Worm (Caenorhabditis elegans) whole organism, midembryonic: Measurements from ENCODE around the gene Y38C1AA.1.
A peak's percentile ranks its signal among the peaks of the same experiment; 100 is the strongest.

Experiments
- T22C8.4 ChIP-seq: fragments of 200-800 bp; sonication (Bioruptor generic); IDR thresholded peaks from 2 replicates; pipeline ENCODE4 v1.3.6; 2022; ENCODE audit warnings: missing genetic modification characterization, missing compliant biosample characterization
- cog-1 ChIP-seq: sonication (generic microtip); optimal IDR thresholded peaks from 2 replicates; lab custom pipeline; 2016; ENCODE audit warnings: missing genetic modification characterization, missing compliant biosample characterization
- flt-1 ChIP-seq: fragments of 200-800 bp; sonication (Bioruptor generic); IDR thresholded peaks from 2 replicates; pipeline ENCODE4 v1.3.6; 2022; ENCODE audit warnings: missing genetic modification characterization, missing compliant biosample characterization
- klf-2 ChIP-seq: fragments of 200-800 bp; sonication (Bioruptor generic); conservative IDR thresholded peaks from 2 replicates; pipeline ENCODE4 v1.3.6; 2022; ENCODE audit warnings: missing genetic modification reagents, missing genetic modification characterization, missing compliant biosample characterization
- med-1 ChIP-seq: sonication (generic microtip); optimal IDR thresholded peaks from 2 replicates; lab custom pipeline; 2017; ENCODE audit warnings: missing genetic modification characterization, mild to moderate bottlenecking, missing compliant biosample characterization, antibody characterized with exemption, missing genetic modification reagents; ENCODE audit not compliant: insufficient read depth
- ref-1 ChIP-seq: fragments of 200-800 bp; sonication (Bioruptor generic); conservative IDR thresholded peaks from 2 replicates; pipeline ENCODE4 v1.3.6; 2022; ENCODE audit warnings: missing genetic modification reagents, missing genetic modification characterization, missing compliant biosample characterization
- tab-1 ChIP-seq: fragments of 200-800 bp; sonication (Bioruptor generic); IDR thresholded peaks from 2 replicates; pipeline ENCODE4 v1.3.6; 2022; ENCODE audit warnings: missing genetic modification characterization, missing compliant biosample characterization
- ztf-23 ChIP-seq: fragments of 200-800 bp; sonication (Bioruptor generic); IDR thresholded peaks from 2 replicates; pipeline ENCODE4 v1.3.6; 2022; ENCODE audit warnings: missing genetic modification reagents, missing genetic modification characterization, missing compliant biosample characterization
- ztf-29 ChIP-seq: fragments of 200-800 bp; sonication (Bioruptor generic); IDR thresholded peaks from 2 replicates; pipeline ENCODE4 v1.3.6; 2022; ENCODE audit warnings: missing genetic modification reagents, missing genetic modification characterization, missing compliant biosample characterization

Gene Y38C1AA.1

ce11 chrIV:202921-203652 is 4.9 kb upstream of the Y38C1AA.1 start, which contains the start of gene gfrp-1:
gfrp-1 (plus strand) TSS chrIV:203602.
- no peak for TF ChIP-seq flt-1
- TF ChIP-seq T22C8.4 (GFP tag; lab: Robert Waterston, UW), result no peak
- no peak for TF ChIP-seq ztf-23 (GFP tag; lab: Robert Waterston, UW)
- TF ChIP-seq klf-2 (GFP tag; lab: Robert Waterston, UW), result no peak
- TF ChIP-seq tab-1 (GFP tag; lab: Robert Waterston, UW), result no peak
- TF ChIP-seq med-1, result no peak
- TF ChIP-seq ref-1 (GFP tag; lab: Robert Waterston, UW), result no peak
- TF ChIP-seq ztf-29 (GFP tag; lab: Robert Waterston, UW), result no peak
- TF ChIP-seq cog-1 (tag; lab: Kevin White, UChicago), result no peak

DNA sequence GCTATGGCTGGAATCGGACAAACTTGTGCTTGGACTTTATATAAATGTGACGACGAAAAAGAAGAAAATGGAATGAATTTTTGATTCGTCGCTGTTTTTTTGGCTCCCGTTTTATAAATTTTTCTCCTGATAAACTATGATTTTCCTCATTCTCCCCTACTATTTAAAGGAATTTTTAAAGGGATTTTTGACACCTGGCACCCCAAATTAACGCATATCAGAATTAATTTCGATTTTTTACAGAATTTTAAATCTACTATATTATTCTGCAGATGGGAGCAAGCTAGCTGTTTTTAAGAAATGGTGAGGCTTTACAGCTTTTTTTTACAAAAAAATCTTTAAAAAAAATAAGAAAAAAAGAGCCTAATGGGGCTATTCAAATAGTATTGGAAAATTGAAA is 3.0 kb upstream of the Y38C1AA.1 start, which contains the start of gene coa-1:
Gene coa-1 (plus strand): TSS at position 301 of the 400 bp plus-strand sequence.
- TF ChIP-seq cog-1 (tag; lab: Kevin White, UChicago) (no peak), klf-2 (GFP tag; lab: Robert Waterston, UW) (no peak), ztf-23 (GFP tag; lab: Robert Waterston, UW) (no peak), ztf-29 (GFP tag; lab: Robert Waterston, UW) (no peak), med-1 (no peak), ref-1 (GFP tag; lab: Robert Waterston, UW) (no peak), T22C8.4 (GFP tag; lab: Robert Waterston, UW) (no peak), flt-1 (no peak), tab-1 (GFP tag; lab: Robert Waterston, UW) (no peak)

ce11 chrIV:210591-210990 is 2.6 kb downstream of the Y38C1AA.1 start:
- TF ChIP-seq cog-1 (tag; lab: Kevin White, UChicago), result peak; percentile 27
- no peak for TF ChIP-seq ztf-29 (GFP tag; lab: Robert Waterston, UW)
- no peak for TF ChIP-seq tab-1 (GFP tag; lab: Robert Waterston, UW)
- no peak for TF ChIP-seq ref-1 (GFP tag; lab: Robert Waterston, UW)

DNA sequence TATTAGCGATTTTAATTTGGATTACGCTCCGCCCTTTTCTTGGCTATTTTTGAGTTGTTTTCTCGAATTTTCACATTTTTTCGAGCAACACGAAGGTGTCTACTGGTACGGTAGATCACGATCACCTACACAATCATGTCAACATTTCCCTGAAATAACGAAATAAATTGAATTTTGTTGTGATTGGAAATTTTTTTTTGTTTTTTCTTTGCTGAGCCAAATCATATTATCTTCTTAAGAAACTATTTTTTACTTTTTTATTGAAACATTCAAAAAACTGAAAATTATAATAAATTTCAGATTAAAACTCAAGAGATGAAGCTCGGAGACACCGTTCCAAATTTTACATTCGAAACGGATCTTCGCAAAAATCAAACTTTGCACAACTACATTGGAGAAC is 10.3 kb downstream of the Y38C1AA.1 start, which contains the start of gene prdx-6:
Gene prdx-6 (plus strand): TSS at position 301 of the 400 bp plus-strand sequence.
- TF ChIP-seq T22C8.4 (GFP tag; lab: Robert Waterston, UW) (no peak), ref-1 (GFP tag; lab: Robert Waterston, UW) (no peak), med-1 (no peak), cog-1 (tag; lab: Kevin White, UChicago) (no peak), ztf-29 (GFP tag; lab: Robert Waterston, UW) (no peak), ztf-23 (GFP tag; lab: Robert Waterston, UW) (no peak), tab-1 (GFP tag; lab: Robert Waterston, UW) (no peak)

- TF ChIP-seq cog-1 (tag; lab: Kevin White, UChicago) (no peak), med-1 (no peak)
These were observed 23.7 kb downstream of the Y38C1AA.1 start, which contains the start of gene gtf-2H1 for ce11 chrIV:231673-232072. gtf-2H1 (minus strand) TSS chrIV:231773.

ce11 chrIV:236138-236537 is 28.2 kb downstream of the Y38C1AA.1 start:
- TF ChIP-seq cog-1 (tag; lab: Kevin White, UChicago), result no peak
- TF ChIP-seq ref-1 (GFP tag; lab: Robert Waterston, UW), result no peak
- TF ChIP-seq med-1, result no peak
- TF ChIP-seq flt-1, result no peak
- no peak for TF ChIP-seq T22C8.4 (GFP tag; lab: Robert Waterston, UW)
- TF ChIP-seq ztf-23 (GFP tag; lab: Robert Waterston, UW), result no peak
- no peak for TF ChIP-seq ztf-29 (GFP tag; lab: Robert Waterston, UW)
- no peak for TF ChIP-seq klf-2 (GFP tag; lab: Robert Waterston, UW)
- TF ChIP-seq tab-1 (GFP tag; lab: Robert Waterston, UW), result no peak

DNA sequence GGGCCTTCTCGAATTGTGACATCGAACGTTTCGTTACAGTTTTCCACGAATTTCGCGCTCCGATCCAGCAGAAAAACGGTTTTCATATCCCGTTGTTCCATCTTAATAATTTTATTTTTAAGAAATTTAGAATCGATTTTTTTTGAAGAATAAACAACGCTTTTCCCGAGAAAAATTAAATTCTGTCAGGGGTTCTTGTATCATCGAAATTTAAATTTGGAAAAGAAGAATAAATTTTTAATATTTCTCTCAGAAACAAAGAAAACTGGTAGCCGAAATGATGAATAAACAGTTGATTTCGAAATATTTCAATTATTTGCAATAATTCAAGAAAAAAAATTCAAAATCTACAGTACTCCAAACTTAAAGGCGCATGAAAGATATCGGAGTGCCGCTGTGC is 29.4 kb downstream of the Y38C1AA.1 start, which contains the start of gene ints-13:
Gene ints-13 (minus strand): TSS at position 101 of the 400 bp plus-strand sequence.
- TF ChIP-seq flt-1 (no peak), cog-1 (tag; lab: Kevin White, UChicago) (no peak)

DNA sequence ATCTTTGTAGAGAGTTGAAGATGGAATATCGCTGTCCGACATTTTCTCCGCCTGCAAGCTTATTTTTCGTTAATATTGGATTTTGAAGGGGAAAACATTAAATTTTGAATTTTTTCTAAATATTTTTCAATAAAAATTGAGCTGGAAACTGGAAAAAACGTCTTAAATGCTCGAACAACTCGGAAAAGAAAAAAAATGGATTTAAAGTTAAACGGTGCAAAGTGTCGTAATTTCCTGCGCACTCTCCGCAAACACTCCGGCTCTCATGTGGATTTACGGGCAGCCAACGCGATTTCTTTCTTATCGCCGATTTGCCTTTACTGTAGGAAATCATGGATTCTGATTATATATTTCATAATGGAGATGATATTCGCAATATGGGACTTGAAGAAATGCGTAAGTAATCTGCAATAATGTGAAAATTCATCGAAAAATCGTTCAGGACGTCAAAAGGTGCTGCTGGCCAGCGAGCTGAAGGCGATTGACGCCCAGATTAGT is 32.3 kb downstream of the Y38C1AA.1 start, which contains the start of the genes fnta-1 and cogc-8:
Gene fnta-1 (minus strand): TSS at position 51 of the 498 bp plus-strand sequence.
Gene cogc-8 (plus strand): TSS at position 195 of the 498 bp plus-strand sequence.
- TF ChIP-seq ztf-29 (GFP tag; lab: Robert Waterston, UW) (no peak), klf-2 (GFP tag; lab: Robert Waterston, UW) (no peak), T22C8.4 (GFP tag; lab: Robert Waterston, UW) (no peak), tab-1 (GFP tag; lab: Robert Waterston, UW) (no peak), med-1 (no peak), cog-1 (tag; lab: Kevin White, UChicago) (no peak), flt-1 (no peak), ref-1 (GFP tag; lab: Robert Waterston, UW) (no peak), ztf-23 (GFP tag; lab: Robert Waterston, UW) (no peak)

DNA sequence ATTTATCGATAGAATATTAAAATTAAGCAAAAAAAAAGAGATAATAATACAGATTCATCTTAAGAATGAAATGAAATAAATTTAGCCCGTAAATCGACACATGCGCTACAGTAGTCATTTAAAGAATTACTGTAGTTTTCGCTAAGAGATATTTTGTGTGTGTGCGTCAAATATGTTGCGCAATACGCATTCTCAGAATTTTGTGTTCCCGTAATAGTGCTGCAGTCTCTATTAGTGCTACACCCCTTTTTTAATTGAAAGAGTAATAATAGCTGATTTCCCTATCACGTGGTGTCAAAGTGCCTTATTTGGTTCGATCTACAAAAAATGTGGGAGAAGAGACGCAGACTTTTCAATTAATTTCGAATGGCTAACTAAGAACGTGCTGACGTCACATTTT is 36.3 kb downstream of the Y38C1AA.1 start:
- no peak for TF ChIP-seq med-1
- TF ChIP-seq T22C8.4 (GFP tag; lab: Robert Waterston, UW), result no peak
- TF ChIP-seq ztf-29 (GFP tag; lab: Robert Waterston, UW), result no peak
- TF ChIP-seq cog-1 (tag; lab: Kevin White, UChicago), result no peak
- no peak for TF ChIP-seq tab-1 (GFP tag; lab: Robert Waterston, UW)

DNA sequence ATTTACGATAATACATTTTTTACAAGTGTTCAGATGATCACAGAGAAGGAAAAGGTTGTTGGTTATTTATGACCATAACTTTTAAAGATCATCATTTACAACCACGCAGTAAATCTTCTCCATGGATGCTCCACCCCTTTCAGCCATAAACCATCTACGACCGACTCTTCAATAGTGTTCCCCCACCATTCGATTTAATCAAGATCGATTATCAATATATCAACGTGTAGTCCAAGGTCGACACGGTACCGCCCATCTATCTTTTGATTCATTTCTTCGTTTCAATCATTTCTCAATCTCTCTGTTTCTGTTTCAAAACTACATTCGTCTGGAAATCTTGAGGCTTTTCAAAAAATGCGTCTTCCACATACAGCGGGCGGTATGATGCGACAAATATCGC is 36.9 kb downstream of the Y38C1AA.1 start, which contains the start of gene aass-1:
Gene aass-1 (plus strand): TSS at position 301 of the 400 bp plus-strand sequence.
- TF ChIP-seq klf-2 (GFP tag; lab: Robert Waterston, UW), result no peak
- no peak for TF ChIP-seq tab-1 (GFP tag; lab: Robert Waterston, UW)
- no peak for TF ChIP-seq med-1
- TF ChIP-seq T22C8.4 (GFP tag; lab: Robert Waterston, UW), result no peak
- TF ChIP-seq ztf-23 (GFP tag; lab: Robert Waterston, UW), result no peak
- no peak for TF ChIP-seq cog-1 (tag; lab: Kevin White, UChicago)
- no peak for TF ChIP-seq flt-1
- TF ChIP-seq ztf-29 (GFP tag; lab: Robert Waterston, UW), result no peak
